Fruit fly (Drosophila melanogaster) whole organism, prepupa: ENCODE results near the gene CG3355.

ENCODE experiments used
- CG10631 ChIP-seq: fragments of 200-800 bp; sonication (Bioruptor generic); optimal IDR thresholded peaks from 2 replicates; lab custom pipeline; 2016; ENCODE audit warnings: missing biosample characterization, missing genetic modification characterization
- CG6808 ChIP-seq: fragments of 200-800 bp; sonication (Bioruptor generic); optimal IDR thresholded peaks from 3 replicates; lab custom pipeline; 2017; ENCODE audit warnings: missing biosample characterization, missing genetic modification characterization, mild to moderate bottlenecking, moderate library complexity, missing genetic modification reagents
- Hr39 ChIP-seq: fragments of 200-800 bp; sonication (Bioruptor generic); optimal IDR thresholded peaks from 2 replicates; lab custom pipeline; 2016; ENCODE audit warnings: missing biosample characterization, missing genetic modification characterization

DNA sequence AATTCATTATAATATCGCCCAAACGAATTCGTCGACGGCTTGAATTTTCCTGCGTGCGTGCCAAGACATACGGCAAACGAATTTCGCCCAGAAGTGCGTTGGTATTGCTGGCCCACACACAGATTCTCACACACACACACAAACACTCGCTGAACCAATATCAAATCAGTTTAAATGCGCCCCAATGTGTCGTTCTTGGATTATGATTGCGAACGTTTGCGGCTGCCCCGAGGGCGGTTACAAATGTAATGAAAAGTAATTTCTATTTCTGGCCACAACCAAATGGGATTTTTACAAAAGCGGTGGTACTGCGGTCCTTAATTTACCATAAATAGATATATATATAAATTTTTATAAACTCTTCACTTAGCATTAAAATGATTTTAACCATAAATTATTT is 47.6 kb downstream of the CG3355 start:
- no peak for TF ChIP-seq Hr39
- no peak for TF ChIP-seq CG6808 (GFP tag; lab: Kevin White, UChicago)
- TF ChIP-seq CG10631 (GFP tag; lab: Kevin White, UChicago): no peak
